Fruit fly (Drosophila melanogaster): ENCODE results near the gene CG13049.

DNA sequence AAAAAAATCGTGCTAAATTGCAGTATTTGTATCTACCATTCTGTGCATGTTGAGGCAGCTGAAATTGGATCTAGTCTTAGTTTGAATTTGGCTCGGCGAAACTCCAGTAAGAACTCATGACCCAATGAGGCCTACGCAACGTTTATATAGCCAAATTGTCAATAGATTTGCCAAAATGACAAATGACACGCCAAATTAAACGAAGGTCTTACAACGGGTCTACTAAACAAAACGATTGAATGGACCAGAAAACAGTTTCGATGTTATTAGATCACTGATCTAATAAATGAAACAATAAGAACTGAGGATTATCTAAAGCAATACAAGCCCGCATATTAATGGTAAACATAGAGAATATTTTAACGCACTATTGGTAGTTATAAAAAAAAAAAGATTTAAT, 39.4 kb upstream of the CG13049 start, which contains the start of gene CG42718:
- TF ChIP-seq net (GFP tag; optimal IDR thresholded peaks at IDR 0.05) (no peak), CG6854 (GFP tag; optimal IDR thresholded peaks at IDR 0.05) (no peak), Eip93F (GFP tag; optimal IDR thresholded peaks at IDR 0.05) (no peak), fkh (GFP tag; optimal IDR thresholded peaks at IDR 0.05) (no peak), Sox102F (GFP tag; optimal IDR thresholded peaks at IDR 0.05) (no peak), Sox14 (GFP tag; optimal IDR thresholded peaks at IDR 0.05) (no peak), OdsH (GFP tag; optimal IDR thresholded peaks at IDR 0.05) (no peak), CG10631 (GFP tag; optimal IDR thresholded peaks at IDR 0.05) (no peak), CG1621 (tag; optimal IDR thresholded peaks at IDR 0.05) (no peak), vri (GFP tag; optimal IDR thresholded peaks at IDR 0.05) (no peak), CG6808 (GFP tag; optimal IDR thresholded peaks at IDR 0.05) (no peak), Eip78C (GFP tag) (no peak)
